Fruit fly (Drosophila melanogaster) ovary, adult (tissue): ENCODE data around the gene CG14982.

Source experiments
- CG17801 ChIP-seq: fragments of 200-800 bp; optimal IDR thresholded peaks from 2 replicates; lab custom pipeline; 2019; ENCODE audit warnings: missing biosample characterization, mild to moderate bottlenecking, missing genetic modification characterization, moderate library complexity; ENCODE audit not compliant: partially characterized antibody

CG14982 gene

dm6 chr3L:3947301-3947941, 4.9 kb downstream of the CG14982 start, which contains the start of gene CG10853:
CG10853 (plus strand) TSS chr3L:3947891.
- TF ChIP-seq CG17801, result no peak

dm6 chr3L:3949205-3949604, 6.7 kb downstream of the CG14982 start, which contains the start of gene CG14983:
CG14983 (minus strand) TSS chr3L:3949305.
- no peak for TF ChIP-seq CG17801

- no peak for TF ChIP-seq CG17801
These were observed 9.4 kb downstream of the CG14982 start for dm6 chr3L:3951875-3952274.

dm6 chr3L:3952468-3952867, 10.0 kb downstream of the CG14982 start, which contains the start of gene CG14984:
CG14984 (minus strand) TSS chr3L:3952550.
- no peak for TF ChIP-seq CG17801

dm6 chr3L:3960877-3961417, 18.4 kb downstream of the CG14982 start:
- no peak for TF ChIP-seq CG17801

- TF ChIP-seq CG17801, result no peak
These were observed 21.5 kb downstream of the CG14982 start for dm6 chr3L:3963979-3964378.

dm6 chr3L:3964671-3965070, 22.2 kb downstream of the CG14982 start, which contains the start of gene CG12605:
CG12605 (minus strand) TSS chr3L:3964771.
- no peak for TF ChIP-seq CG17801

dm6 chr3L:3965102-3965501, 22.6 kb downstream of the CG14982 start:
- no peak for TF ChIP-seq CG17801

dm6 chr3L:3970372-3971031, 28.0 kb downstream of the CG14982 start:
- no peak for TF ChIP-seq CG17801

- no peak for TF ChIP-seq CG17801
These were observed 30.1 kb downstream of the CG14982 start, which contains the start of gene CG43915 for dm6 chr3L:3972599-3972998. CG43915 (plus strand) TSS chr3L:3972899.

- no peak for TF ChIP-seq CG17801
These were observed 33.9 kb downstream of the CG14982 start for dm6 chr3L:3976438-3976837.

- TF ChIP-seq CG17801, result no peak
These were observed 35.3 kb downstream of the CG14982 start for dm6 chr3L:3977622-3978355.

- no peak for TF ChIP-seq CG17801
These were observed 36.4 kb downstream of the CG14982 start for dm6 chr3L:3978762-3979516.

- no peak for TF ChIP-seq CG17801
These were observed 37.5 kb downstream of the CG14982 start for dm6 chr3L:3980027-3980426.

dm6 chr3L:3983466-3983946, 41.0 kb downstream of the CG14982 start, which contains the start of gene scrt:
scrt (plus strand) TSS chr3L:3983896.
- TF ChIP-seq CG17801, result no peak

dm6 chr3L:3995554-3995953, 53.0 kb downstream of the CG14982 start:
- no peak for TF ChIP-seq CG17801
